Fruit fly (Drosophila melanogaster): ENCODE measurements around the gene PVRAP.

The PVRAP gene

dm6 chr3L:6059062-6059708, 62.2 kb downstream of the PVRAP start, which contains the start of gene CG6592 (continued):
- peak; percentile 29 for TF ChIP-seq Oli (tag; optimal IDR thresholded peaks at IDR 0.05)
- TF ChIP-seq CG32772 (GFP tag; IDR thresholded peaks at IDR 0.05): no peak
- no peak for TF ChIP-seq CG6791 (GFP tag; IDR thresholded peaks at IDR 0.05; ENCODE audit: partially characterized antibody)
- no peak for TF ChIP-seq Max (GFP tag; optimal IDR thresholded peaks at IDR 0.05)
- TF ChIP-seq Sox100B (GFP tag; optimal IDR thresholded peaks at IDR 0.05): no peak
- TF ChIP-seq Hr78 (GFP tag; optimal IDR thresholded peaks at IDR 0.05): no peak
- TF ChIP-seq odd (GFP tag; optimal IDR thresholded peaks at IDR 0.05): no peak
- no peak for TF ChIP-seq CG18476 (GFP tag; optimal IDR thresholded peaks at IDR 0.05)
- TF ChIP-seq CG17328 (GFP tag; IDR thresholded peaks at IDR 0.05): peak; percentile 76
- TF ChIP-seq CG5953 (GFP tag; IDR thresholded peaks at IDR 0.05): no peak
- no peak for TF ChIP-seq wdn (GFP tag; IDR thresholded peaks at IDR 0.05)
- TF ChIP-seq Trl (optimal IDR thresholded peaks at IDR 0.05): no peak
- TF ChIP-seq Trl (GFP tag; optimal IDR thresholded peaks at IDR 0.05): no peak
- TF ChIP-seq CG17359 (tag; optimal IDR thresholded peaks at IDR 0.05): no peak
- TF ChIP-seq CG13287 (GFP tag; IDR thresholded peaks at IDR 0.05; ENCODE audit: partially characterized antibody): no peak
- peak; percentile 28 for TF ChIP-seq dm (GFP tag; optimal IDR thresholded peaks at IDR 0.05)
- TF ChIP-seq fu2 (GFP tag; optimal IDR thresholded peaks at IDR 0.05): no peak
- no peak for TF ChIP-seq Hr3 (GFP tag; optimal IDR thresholded peaks at IDR 0.05)
- peak; percentile 32 for TF ChIP-seq shn (GFP tag; optimal IDR thresholded peaks at IDR 0.05)
- TF ChIP-seq Mes4 (GFP tag; optimal IDR thresholded peaks at IDR 0.05): peak; percentile 60
- TF ChIP-seq z (GFP tag; IDR thresholded peaks at IDR 0.05): no peak
- no peak for TF ChIP-seq CG31224 (GFP tag; IDR thresholded peaks at IDR 0.05)
- TF ChIP-seq CG2120 (GFP tag; optimal IDR thresholded peaks at IDR 0.05): no peak
- TF ChIP-seq trem (tag; optimal IDR thresholded peaks at IDR 0.05): peak; percentile 8
- no peak for TF ChIP-seq Adf1 (GFP tag; IDR thresholded peaks at IDR 0.05)
- peak; percentile 36; the same call in 1 of the 2 replicates for TF ChIP-seq Rx (GFP tag; IDR thresholded peaks at IDR 0.05)
- 0 out of 2 replicates have a peak, but pooled peaks have one; percentile 8 for TF ChIP-seq CG6689 (GFP tag; IDR thresholded peaks at IDR 0.05)
- TF ChIP-seq chn (GFP tag; optimal IDR thresholded peaks at IDR 0.05): peak; percentile 33
- TF ChIP-seq CG7928 (GFP tag; optimal IDR thresholded peaks at IDR 0.05): no peak
- peak; percentile 49 for TF ChIP-seq CHES-1-like (GFP tag; optimal IDR thresholded peaks at IDR 0.05)
- peak; percentile 36 for TF ChIP-seq CG9609 (GFP tag; optimal IDR thresholded peaks at IDR 0.05)
- no peak for TF ChIP-seq crc (GFP tag; optimal IDR thresholded peaks at IDR 0.05)
- no peak for TF ChIP-seq peb (GFP tag; IDR thresholded peaks at IDR 0.05)
- peak; percentile 80 for TF ChIP-seq CG9727 (GFP tag; optimal IDR thresholded peaks at IDR 0.05)
- no peak for TF ChIP-seq unc-4 (GFP tag; IDR thresholded peaks at IDR 0.05; ENCODE audit: partially characterized antibody)
- peak in 1 of 2 experiments; percentile 8 for TF ChIP-seq Pdp1 (GFP tag; optimal IDR thresholded peaks at IDR 0.05)
- no peak for TF ChIP-seq CG8944 (GFP tag; optimal IDR thresholded peaks at IDR 0.05)
- TF ChIP-seq CG6683 (GFP tag; optimal IDR thresholded peaks at IDR 0.05): no peak
- TF ChIP-seq slou (GFP tag; optimal IDR thresholded peaks at IDR 0.05): no peak
- TF ChIP-seq crol (GFP tag; IDR thresholded peaks at IDR 0.05): no peak
- no peak for TF ChIP-seq Gsc (GFP tag; IDR thresholded peaks at IDR 0.05)
- TF ChIP-seq CG8281 (tag; optimal IDR thresholded peaks at IDR 0.05): no peak
- peak; percentile 93 for TF ChIP-seq CG7271 (tag; optimal IDR thresholded peaks at IDR 0.05)
- TF ChIP-seq CG6854 (GFP tag; optimal IDR thresholded peaks at IDR 0.05): no peak
- TF ChIP-seq emc (GFP tag; optimal IDR thresholded peaks at IDR 0.05): no peak
- TF ChIP-seq CG31388 (GFP tag; optimal IDR thresholded peaks at IDR 0.05): no peak
- no peak for TF ChIP-seq Fer1 (GFP tag; optimal IDR thresholded peaks at IDR 0.05)
- no peak for TF ChIP-seq Xrp1 (GFP tag; IDR thresholded peaks at IDR 0.05)
- TF ChIP-seq sna (GFP tag; IDR thresholded peaks at IDR 0.05; ENCODE audit: partially characterized antibody): no peak
- TF ChIP-seq YL-1 (GFP tag; optimal IDR thresholded peaks at IDR 0.05): peak; percentile 34
- TF ChIP-seq Bteb2 (GFP tag; optimal IDR thresholded peaks at IDR 0.05): no peak

Measured in whole organism, embryonic.